Worm (Caenorhabditis elegans): ENCODE data around the gene srg-9.

- TF ChIP-seq K11D2.4 (GFP tag; IDR thresholded peaks at IDR 0.05) (no peak), hsf-1 (GFP tag; IDR thresholded peaks at IDR 0.05) (no peak), B0261.1 (tag; optimal IDR thresholded peaks at IDR 0.05) (no peak), Y79H2A.3 (GFP tag; conservative IDR thresholded peaks at IDR 0.05) (no peak), dpl-1 (GFP tag; optimal IDR thresholded peaks at IDR 0.05) (no peak), rcor-1 (GFP tag; IDR thresholded peaks at IDR 0.05) (no peak), F55B11.4 (tag; optimal IDR thresholded peaks at IDR 0.05; ENCODE audit: borderline replicate concordance, insufficient read depth) (no peak), unc-62 (GFP tag; optimal IDR thresholded peaks at IDR 0.05) (no peak), ekl-4 (GFP tag; IDR thresholded peaks at IDR 0.05) (no peak), ztf-6 (GFP tag; IDR thresholded peaks at IDR 0.05) (no peak), snpc-1.1 (tag; optimal IDR thresholded peaks at IDR 0.05; ENCODE audit: insufficient read depth) (no peak), lsl-1 (GFP tag; optimal IDR thresholded peaks at IDR 0.05) (no peak), gei-17 (GFP tag; optimal IDR thresholded peaks at IDR 0.05) (no peak), snpc-4 (GFP tag; optimal IDR thresholded peaks at IDR 0.05) (no peak), snpc-4 (tag; optimal IDR thresholded peaks at IDR 0.05) (no peak)
Measured at ce11 chrIII:6256675-6257074, at the start of gene srg-9.
